Worm (Caenorhabditis elegans) whole organism, L1 larva: Measurements from ENCODE around the gene T08G3.13.

Source experiments
- C16A3.4 ChIP-seq: fragments of 150-350 bp; optimal IDR thresholded peaks from 2 replicates; lab custom pipeline; 2014; ENCODE audit warnings: missing biosample characterization, missing genetic modification characterization
- C34B4.2 ChIP-seq: sonication (generic microtip); optimal IDR thresholded peaks from 2 replicates; lab custom pipeline; 2017; ENCODE audit warnings: mild to moderate bottlenecking, missing genetic modification characterization, missing compliant biosample characterization
- alr-1 ChIP-seq: fragments of 200-800 bp; sonication (Bioruptor generic); optimal IDR thresholded peaks from 2 replicates; lab custom pipeline; 2018; ENCODE audit warnings: borderline replicate concordance, mild to moderate bottlenecking, missing genetic modification characterization, missing compliant biosample characterization
- aly-2 ChIP-seq: fragments of 150-350 bp; optimal IDR thresholded peaks from 2 replicates; lab custom pipeline; 2014; ENCODE audit warnings: missing biosample characterization, missing genetic modification characterization
- ama-1 ChIP-seq: fragments of 150-350 bp; optimal IDR thresholded peaks from 2 replicates; lab custom pipeline; 2014
- blmp-1 ChIP-seq: fragments of 150-350 bp; optimal IDR thresholded peaks from 2 replicates; lab custom pipeline; 2014; ENCODE audit warnings: missing biosample characterization, missing genetic modification characterization
- ceh-8 ChIP-seq: fragments of 200-800 bp; sonication (Bioruptor generic); optimal IDR thresholded peaks from 2 replicates; lab custom pipeline; 2018; ENCODE audit warnings: mild to moderate bottlenecking, missing genetic modification characterization, moderate library complexity, missing compliant biosample characterization
- ceh-88 ChIP-seq: fragments of 200-800 bp; sonication (Bioruptor generic); IDR thresholded peaks from 2 replicates; pipeline ENCODE4 v1.3.6; 2022; ENCODE audit warnings: missing genetic modification characterization, missing compliant biosample characterization
- ceh-90 ChIP-seq: sonication (generic microtip); optimal IDR thresholded peaks from 2 replicates; lab custom pipeline; 2016; ENCODE audit warnings: missing genetic modification characterization, missing compliant biosample characterization
- ces-1 ChIP-seq: fragments of 150-350 bp; optimal IDR thresholded peaks from 2 replicates; lab custom pipeline; 2014; ENCODE audit warnings: missing biosample characterization, missing genetic modification reagents, missing genetic modification characterization
- dpl-1 ChIP-seq, 3 experiments: fragments of 150-350 bp in 2 of 3; sonication (generic microtip) in 1 of 3; optimal IDR thresholded peaks; 2 replicates each; lab custom pipeline; 2014 to 2017; ENCODE audit warnings: missing biosample characterization in 3 of 3, missing genetic modification characterization in 3 of 3, missing genetic modification reagents in 3 of 3
- dsc-1 ChIP-seq: sonication (generic microtip); optimal IDR thresholded peaks from 2 replicates; lab custom pipeline; 2016; ENCODE audit warnings: mild to moderate bottlenecking, missing genetic modification characterization, missing compliant biosample characterization
- efl-3 ChIP-seq: fragments of 200-800 bp; sonication (Bioruptor generic); optimal IDR thresholded peaks from 2 replicates; lab custom pipeline; 2018; ENCODE audit warnings: mild to moderate bottlenecking, missing genetic modification characterization, missing compliant biosample characterization
- egl-13 ChIP-seq: sonication (generic microtip); optimal IDR thresholded peaks from 2 replicates; lab custom pipeline; 2016; ENCODE audit warnings: missing genotype, missing genetic modification reagents, missing genetic modification characterization, missing compliant biosample characterization
- egl-27 ChIP-seq, 2 experiments: fragments of 150-350 bp in 1 of 2; sonication (generic microtip); optimal IDR thresholded peaks; 3 replicates each; lab custom pipeline; 2017 to 2018; ENCODE audit warnings: missing biosample characterization in 2 of 2, missing genetic modification characterization in 2 of 2, missing genetic modification reagents in 2 of 2
- elt-2 ChIP-seq: sonication (generic microtip); optimal IDR thresholded peaks from 2 replicates; lab custom pipeline; 2016; ENCODE audit warnings: missing genetic modification characterization, mild to moderate bottlenecking, inconsistent platforms, missing compliant biosample characterization, missing genetic modification reagents
- fkh-10 ChIP-seq: sonication (generic microtip); optimal IDR thresholded peaks from 2 replicates; lab custom pipeline; 2017; ENCODE audit warnings: missing biosample characterization, missing genetic modification reagents, missing genetic modification characterization
- fkh-4 ChIP-seq: sonication (generic microtip); optimal IDR thresholded peaks from 2 replicates; lab custom pipeline; 2016; ENCODE audit warnings: missing compliant biosample characterization, missing genetic modification characterization, borderline replicate concordance
- fos-1 ChIP-seq: fragments of 150-350 bp; optimal IDR thresholded peaks from 2 replicates; lab custom pipeline; 2014; ENCODE audit warnings: missing biosample characterization, missing genetic modification characterization
- grh-1 ChIP-seq: fragments of 200-800 bp; sonication (Bioruptor generic); IDR thresholded peaks from 2 replicates; pipeline ENCODE4 v1.3.6; 2022; ENCODE audit warnings: missing genetic modification reagents, missing genetic modification characterization, missing compliant biosample characterization
- hlh-17 ChIP-seq: fragments of 200-800 bp; sonication (Bioruptor generic); optimal IDR thresholded peaks from 2 replicates; lab custom pipeline; 2018; ENCODE audit warnings: missing genetic modification characterization, mild to moderate bottlenecking, missing compliant biosample characterization, moderate library complexity, borderline replicate concordance
- hlh-4 ChIP-seq: sonication (generic microtip); optimal IDR thresholded peaks from 2 replicates; lab custom pipeline; 2016; ENCODE audit warnings: mild to moderate bottlenecking, missing genetic modification characterization, missing compliant biosample characterization
- hpl-2 ChIP-seq: fragments of 150-350 bp; optimal IDR thresholded peaks from 2 replicates; lab custom pipeline; 2014; ENCODE audit warnings: missing biosample characterization, missing genetic modification reagents, missing genetic modification characterization
- isw-1 ChIP-seq: fragments of 200-800 bp; sonication (Bioruptor generic); IDR thresholded peaks from 2 replicates; pipeline ENCODE4 v1.3.6; 2022; ENCODE audit warnings: missing genetic modification characterization, missing compliant biosample characterization
- jun-1 ChIP-seq: fragments of 150-350 bp; optimal IDR thresholded peaks from 2 replicates; lab custom pipeline; 2014; ENCODE audit warnings: missing biosample characterization, missing genetic modification reagents, missing genetic modification characterization
- lin-14 ChIP-seq: fragments of 200-800 bp; sonication (Bioruptor generic); optimal IDR thresholded peaks from 2 replicates; lab custom pipeline; 2018; ENCODE audit warnings: mild to moderate bottlenecking, missing genetic modification characterization, moderate library complexity, missing compliant biosample characterization
- lir-3 ChIP-seq: sonication (generic microtip); optimal IDR thresholded peaks from 2 replicates; lab custom pipeline; 2016; ENCODE audit warnings: mild to moderate bottlenecking, missing genetic modification characterization, moderate library complexity, missing compliant biosample characterization; ENCODE audit not compliant: poor library complexity
- lsy-2 ChIP-seq, 2 experiments: fragments of 150-350 bp; optimal IDR thresholded peaks; 2 replicates each; lab custom pipeline; 2014; ENCODE audit warnings: missing biosample characterization in 2 of 2, missing genetic modification characterization in 2 of 2
- mab-9 ChIP-seq: fragments of 200-800 bp; sonication (Bioruptor generic); IDR thresholded peaks from 2 replicates; pipeline ENCODE4 v1.3.6; 2022; ENCODE audit warnings: missing genetic modification reagents, missing genetic modification characterization, missing compliant biosample characterization
- nhr-19 ChIP-seq: fragments of 200-800 bp; sonication (Bioruptor generic); conservative IDR thresholded peaks from 2 replicates; pipeline ENCODE4 v1.3.6; 2022; ENCODE audit warnings: missing genetic modification characterization, missing compliant biosample characterization
- nhr-20 ChIP-seq: sonication (generic microtip); optimal IDR thresholded peaks from 2 replicates; lab custom pipeline; 2016; ENCODE audit warnings: mild to moderate bottlenecking, missing genetic modification characterization, missing compliant biosample characterization
- nhr-237 ChIP-seq: fragments of 150-350 bp; optimal IDR thresholded peaks from 2 replicates; lab custom pipeline; 2014; ENCODE audit warnings: missing biosample characterization, missing genetic modification characterization
- nhr-28 ChIP-seq: fragments of 150-350 bp; optimal IDR thresholded peaks from 2 replicates; lab custom pipeline; 2014; ENCODE audit warnings: missing biosample characterization, missing genetic modification characterization
- nhr-47 ChIP-seq: sonication (generic microtip); optimal IDR thresholded peaks from 2 replicates; lab custom pipeline; 2016; ENCODE audit warnings: mild to moderate bottlenecking, missing genetic modification characterization, moderate library complexity, missing compliant biosample characterization
- nhr-77 ChIP-seq: fragments of 150-350 bp; optimal IDR thresholded peaks from 2 replicates; lab custom pipeline; 2014; ENCODE audit warnings: missing biosample characterization, missing genetic modification characterization
- nhr-84 ChIP-seq: sonication (generic microtip); optimal IDR thresholded peaks from 2 replicates; lab custom pipeline; 2017; ENCODE audit warnings: missing biosample characterization, missing genetic modification characterization
- nhr-85 ChIP-seq: sonication (generic microtip); peaks from one replicate; lab custom pipeline; 2016; ENCODE audit warnings: missing genetic modification characterization, inconsistent platforms, missing compliant biosample characterization
- nhr-90 ChIP-seq: sonication (generic microtip); optimal IDR thresholded peaks from 2 replicates; lab custom pipeline; 2016; ENCODE audit warnings: mild to moderate bottlenecking, missing genetic modification characterization, missing compliant biosample characterization; ENCODE audit not compliant: poor library complexity
- pag-3 ChIP-seq: sonication (generic microtip); optimal IDR thresholded peaks from 2 replicates; lab custom pipeline; 2017; ENCODE audit warnings: missing genetic modification characterization, mild to moderate bottlenecking, missing compliant biosample characterization, antibody characterized with exemption, borderline replicate concordance; ENCODE audit not compliant: insufficient read depth
- rnt-1 ChIP-seq: sonication (generic microtip); optimal IDR thresholded peaks from 2 replicates; lab custom pipeline; 2016; ENCODE audit warnings: mild to moderate bottlenecking, missing genetic modification characterization, moderate library complexity, missing compliant biosample characterization
- skn-1 ChIP-seq: fragments of 150-350 bp; optimal IDR thresholded peaks from 2 replicates; lab custom pipeline; 2014; ENCODE audit warnings: missing biosample characterization, missing genetic modification characterization
- sox-4 ChIP-seq: sonication (generic microtip); optimal IDR thresholded peaks from 2 replicates; lab custom pipeline; 2016; ENCODE audit warnings: missing genetic modification characterization, missing compliant biosample characterization
- sup-37 ChIP-seq: fragments of 200-800 bp; sonication (Bioruptor generic); optimal IDR thresholded peaks from 2 replicates; lab custom pipeline; 2018; ENCODE audit warnings: mild to moderate bottlenecking, missing genetic modification characterization, missing compliant biosample characterization
- swsn-7 ChIP-seq: sonication (generic microtip); optimal IDR thresholded peaks from 2 replicates; lab custom pipeline; 2016; ENCODE audit warnings: missing genetic modification characterization, missing compliant biosample characterization
- tlp-1 ChIP-seq: fragments of 150-350 bp; optimal IDR thresholded peaks from 2 replicates; lab custom pipeline; 2014; ENCODE audit warnings: missing biosample characterization, missing genetic modification characterization
- unc-130 ChIP-seq: fragments of 150-350 bp; optimal IDR thresholded peaks from 2 replicates; lab custom pipeline; 2017; ENCODE audit warnings: missing biosample characterization, missing genetic modification characterization, inconsistent platforms
- unc-62 ChIP-seq: fragments of 150-350 bp; optimal IDR thresholded peaks from 2 replicates; lab custom pipeline; 2014; ENCODE audit warnings: missing biosample characterization, missing genetic modification reagents, missing genetic modification characterization
- xbp-1 ChIP-seq: sonication (generic microtip); optimal IDR thresholded peaks from 2 replicates; lab custom pipeline; 2016; ENCODE audit warnings: missing genetic modification characterization, missing compliant biosample characterization
- ztf-4 ChIP-seq: fragments of 150-350 bp; optimal IDR thresholded peaks from 2 replicates; lab custom pipeline; 2014; ENCODE audit warnings: missing biosample characterization, missing genetic modification characterization

The T08G3.13 gene

DNA sequence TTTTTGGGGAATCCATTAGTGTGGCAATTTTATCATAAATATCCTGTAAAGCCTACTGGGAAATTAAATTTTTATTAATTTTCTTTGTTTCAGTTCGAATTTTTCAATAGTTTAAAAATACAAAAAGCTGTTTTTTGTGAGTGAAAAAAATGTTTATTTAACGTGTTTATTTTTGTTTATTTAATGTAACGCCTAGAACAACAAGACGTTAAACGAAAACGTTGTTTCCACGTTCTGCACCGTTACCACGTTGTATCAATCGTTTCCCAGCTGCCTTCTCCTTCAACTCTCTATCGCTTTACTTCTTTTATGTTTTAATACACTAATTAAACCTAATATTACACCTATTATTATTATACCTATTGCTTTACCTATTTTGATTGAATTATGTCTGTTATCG is at the start of gene T08G3.13:
Gene T08G3.13 (plus strand): TSS at position 301 of the 400 bp plus-strand sequence.
- TF ChIP-seq nhr-84 (tag; lab: Kevin White, UChicago) (no peak), alr-1 (tag; lab: Kevin White, UChicago) (no peak), hpl-2 (no peak), hlh-17 (GFP tag; lab: Kevin White, UChicago) (no peak), elt-2 (no peak), nhr-237 (tag; lab: Kevin White, UChicago) (no peak)

DNA sequence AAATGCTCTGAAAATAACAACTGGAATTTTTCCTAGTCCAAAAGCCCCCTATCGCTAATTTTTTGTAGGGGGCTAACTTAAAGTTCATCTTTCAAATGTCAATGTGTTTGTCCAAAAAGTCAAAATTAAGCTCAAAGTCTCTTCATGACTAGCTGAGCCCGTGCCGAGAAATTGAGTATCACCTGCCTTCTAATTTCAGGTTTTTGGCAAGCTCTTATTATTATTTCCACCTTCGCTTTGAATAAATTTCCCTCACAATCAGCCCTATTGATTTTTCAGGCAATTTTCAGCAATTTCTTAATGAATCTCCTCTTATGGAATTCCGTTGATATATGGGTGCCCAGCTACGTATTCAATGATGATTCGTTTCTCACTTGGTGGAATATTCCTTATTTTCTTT is 48.4 kb upstream of the T08G3.13 start, which contains the start of gene sre-36:
Gene sre-36 (plus strand): TSS at position 301 of the 400 bp plus-strand sequence.
- TF ChIP-seq sup-37, result no peak

DNA sequence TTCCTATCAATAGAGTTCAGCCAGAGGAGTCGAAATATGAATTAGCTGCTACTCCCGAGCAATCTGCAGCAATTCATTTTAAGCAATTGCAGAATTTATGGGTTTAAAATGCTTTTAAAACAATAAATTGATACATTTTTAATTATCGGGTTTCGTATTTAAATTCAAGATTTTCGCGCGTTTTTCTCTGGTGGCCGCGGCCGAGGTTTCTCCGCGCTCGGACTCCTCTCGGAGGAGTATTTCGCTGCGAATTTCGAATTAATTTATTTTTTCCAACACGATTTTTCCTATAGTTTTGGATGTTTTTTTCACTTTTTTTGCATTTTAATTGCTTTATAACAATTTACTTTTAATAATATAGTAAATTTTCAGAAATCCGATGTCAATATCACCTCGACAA is 46.3 kb upstream of the T08G3.13 start, which contains the start of gene F13A7.14:
Gene F13A7.14 (plus strand): TSS at position 373 of the 400 bp plus-strand sequence.
- no peak for TF ChIP-seq tlp-1
- TF ChIP-seq sup-37, result peak; percentile 85
- peak; percentile 95 to 98 (median 97) for TF ChIP-seq dpl-1 (GFP tag; optimal IDR thresholded peaks at IDR 0.05; lab: Kevin White, UChicago)
- peak; percentile 99 for TF ChIP-seq rnt-1 (tag; lab: Kevin White, UChicago)
- TF ChIP-seq nhr-28, result no peak
- no peak for TF ChIP-seq pag-3 (tag; lab: Kevin White, UChicago)
- peak; percentile 82 for TF ChIP-seq isw-1 (GFP tag; lab: Robert Waterston, UW)
- peak; percentile 82 for TF ChIP-seq lin-14 (GFP tag; lab: Kevin White, UChicago)
- no peak for TF ChIP-seq ces-1 (GFP tag; lab: Kevin White, UChicago)
- no peak for TF ChIP-seq ama-1 (lab: Kevin White, UChicago)
- no peak for TF ChIP-seq unc-62 (GFP tag; lab: Kevin White, UChicago)
- TF ChIP-seq hlh-4, result peak; percentile 82
- TF ChIP-seq ceh-90 (tag; lab: Kevin White, UChicago), result peak; percentile 95
- TF ChIP-seq nhr-85 (tag; lab: Kevin White, UChicago), result peak; percentile 95
- TF ChIP-seq dsc-1, result peak; percentile 96
- peak; percentile 89 for TF ChIP-seq swsn-7 (tag; lab: Kevin White, UChicago)
- peak; percentile 58 for TF ChIP-seq ztf-4
- peak; percentile 94 for TF ChIP-seq egl-13 (tag; lab: Kevin White, UChicago)
- TF ChIP-seq jun-1 (tag; lab: Kevin White, UChicago), result peak; percentile 54
- TF ChIP-seq ceh-8 (GFP tag; lab: Kevin White, UChicago), result peak; percentile 61
- TF ChIP-seq nhr-77 (tag; lab: Kevin White, UChicago), result peak; percentile 1
- peak; percentile 97 for TF ChIP-seq nhr-90 (tag; lab: Kevin White, UChicago)
- TF ChIP-seq nhr-19 (GFP tag; lab: Robert Waterston, UW), result peak; percentile 91
- peak; percentile 85 for TF ChIP-seq skn-1
- TF ChIP-seq fkh-4 (tag; lab: Kevin White, UChicago), result peak; percentile 97
- TF ChIP-seq C34B4.2, result no peak
- peak; percentile 79 for TF ChIP-seq unc-130 (tag; lab: Kevin White, UChicago)
- TF ChIP-seq fkh-10 (GFP tag; lab: Kevin White, UChicago), result no peak
- peak; percentile 79 to 89 for TF ChIP-seq lsy-2 (tag; optimal IDR thresholded peaks at IDR 0.05; lab: Kevin White, UChicago)
- TF ChIP-seq sox-4 (tag; lab: Kevin White, UChicago), result peak; percentile 94
- peak; percentile 94 for TF ChIP-seq mab-9 (GFP tag; lab: Robert Waterston, UW)
- TF ChIP-seq ceh-88 (GFP tag; lab: Robert Waterston, UW), result peak; percentile 71
- TF ChIP-seq aly-2, result no peak
- no peak for TF ChIP-seq egl-27 (tag; optimal IDR thresholded peaks at IDR 0.05; lab: Kevin White, UChicago)
- TF ChIP-seq C16A3.4 (tag; lab: Kevin White, UChicago), result peak; percentile 76
- TF ChIP-seq blmp-1 (tag; lab: Kevin White, UChicago), result peak; percentile 46
- peak; percentile 95 for TF ChIP-seq nhr-47
- peak; percentile 86 for TF ChIP-seq grh-1 (GFP tag; lab: Robert Waterston, UW)
- TF ChIP-seq efl-3 (GFP tag; lab: Kevin White, UChicago), result peak; percentile 79
- TF ChIP-seq fos-1, result no peak
- peak; percentile 92 for TF ChIP-seq nhr-20 (tag; lab: Kevin White, UChicago)
- peak; percentile 91 for TF ChIP-seq xbp-1 (tag; lab: Kevin White, UChicago)
- peak; percentile 96 for TF ChIP-seq lir-3 (tag; lab: Kevin White, UChicago)
